Worm (Caenorhabditis elegans) whole organism, early embryonic: ENCODE results near the gene C06C3.4.

Experiments used
- B0310.2 ChIP-seq: sonication (generic microtip); optimal IDR thresholded peaks from 2 replicates; lab custom pipeline; 2016; ENCODE audit warnings: mild to moderate bottlenecking, missing genetic modification characterization, missing compliant biosample characterization
- F13C5.2 ChIP-seq: sonication (generic microtip); optimal IDR thresholded peaks from 2 replicates; lab custom pipeline; 2017; ENCODE audit warnings: mild to moderate bottlenecking, missing genetic modification characterization, inconsistent platforms, missing compliant biosample characterization
- aly-1 ChIP-seq: sonication (generic microtip); optimal IDR thresholded peaks from 2 replicates; lab custom pipeline; 2016; ENCODE audit warnings: missing genetic modification characterization, missing compliant biosample characterization
- ama-1 ChIP-seq: fragments of 150-350 bp; optimal IDR thresholded peaks from 2 replicates; lab custom pipeline; 2014
- ceh-13 ChIP-seq: fragments of 200-800 bp; sonication (Bioruptor generic); optimal IDR thresholded peaks from 2 replicates; lab custom pipeline; 2018; ENCODE audit warnings: mild to moderate bottlenecking, missing genetic modification characterization, missing compliant biosample characterization
- ceh-36 ChIP-seq: sonication (generic microtip); optimal IDR thresholded peaks from 2 replicates; lab custom pipeline; 2016; ENCODE audit warnings: missing genetic modification characterization, inconsistent platforms, missing compliant biosample characterization
- ets-7 ChIP-seq: sonication (generic microtip); optimal IDR thresholded peaks from 2 replicates; lab custom pipeline; 2016; ENCODE audit warnings: missing genotype, missing genetic modification characterization, missing compliant biosample characterization
- flt-1 ChIP-seq: fragments of 200-800 bp; sonication (Bioruptor generic); IDR thresholded peaks from 2 replicates; pipeline ENCODE4 v1.3.6; 2022; ENCODE audit warnings: missing genetic modification characterization, missing compliant biosample characterization
- hmbx-1 ChIP-seq: sonication (generic microtip); optimal IDR thresholded peaks from 2 replicates; lab custom pipeline; 2016; ENCODE audit warnings: mild to moderate bottlenecking, missing genetic modification characterization, missing compliant biosample characterization
- hmg-4 ChIP-seq: fragments of 200-800 bp; sonication (Bioruptor generic); optimal IDR thresholded peaks from 2 replicates; lab custom pipeline; 2018; ENCODE audit warnings: mild to moderate bottlenecking, missing genetic modification characterization, missing compliant biosample characterization
- hnd-1 ChIP-seq: sonication (generic microtip); optimal IDR thresholded peaks from 2 replicates; lab custom pipeline; 2016; ENCODE audit warnings: missing genetic modification characterization, missing compliant biosample characterization
- pes-1 ChIP-seq: fragments of 200-800 bp; sonication (Bioruptor generic); IDR thresholded peaks from 2 replicates; pipeline ENCODE4 v1.3.6; 2022; ENCODE audit warnings: missing genetic modification reagents, missing genetic modification characterization, missing compliant biosample characterization
- scrt-1 ChIP-seq: fragments of 200-800 bp; sonication (Bioruptor generic); IDR thresholded peaks from 2 replicates; pipeline ENCODE4 v1.3.6; 2022; ENCODE audit warnings: missing genetic modification characterization, missing compliant biosample characterization
- sea-1 ChIP-seq: fragments of 200-800 bp; sonication (Bioruptor generic); conservative IDR thresholded peaks from 2 replicates; pipeline ENCODE4 v1.3.6; 2022; ENCODE audit warnings: missing genetic modification characterization, missing compliant biosample characterization
- tbx-11 ChIP-seq: fragments of 200-800 bp; sonication (Bioruptor generic); IDR thresholded peaks from 2 replicates; pipeline ENCODE4 v1.3.6; 2022; ENCODE audit warnings: missing genetic modification characterization, missing compliant biosample characterization
- tbx-37 ChIP-seq: fragments of 200-800 bp; sonication (Bioruptor generic); conservative IDR thresholded peaks from 2 replicates; pipeline ENCODE4 v1.3.6; 2022; ENCODE audit warnings: missing genetic modification reagents, missing genetic modification characterization, missing compliant biosample characterization
- tra-4 ChIP-seq: sonication (generic microtip); optimal IDR thresholded peaks from 2 replicates; lab custom pipeline; 2017; ENCODE audit warnings: missing genetic modification characterization, missing compliant biosample characterization

The C06C3.4 gene

DNA sequence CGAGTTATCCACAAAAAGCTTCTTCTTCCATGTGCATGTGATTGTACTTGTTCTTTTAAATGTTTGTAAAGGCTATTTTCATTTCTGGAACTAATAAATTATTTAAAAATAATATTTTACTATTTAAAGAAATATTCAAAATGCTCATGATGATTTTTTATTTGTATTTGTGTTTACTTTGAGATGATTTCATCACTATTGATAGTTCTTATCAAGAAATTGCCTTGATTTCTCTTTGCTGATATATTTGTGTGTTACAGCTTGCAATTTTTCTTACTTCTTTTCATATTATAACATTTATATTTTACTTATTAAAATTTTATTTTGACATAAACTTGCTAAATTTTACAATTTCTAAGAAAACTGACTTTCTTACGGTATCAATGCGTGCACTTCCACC, 5.1 kb downstream of the C06C3.4 start:
- TF ChIP-seq ets-7 (tag; lab: Kevin White, UChicago) (no peak), hmg-4 (GFP tag; lab: Kevin White, UChicago) (no peak), tbx-11 (GFP tag; lab: Robert Waterston, UW) (no peak)

DNA sequence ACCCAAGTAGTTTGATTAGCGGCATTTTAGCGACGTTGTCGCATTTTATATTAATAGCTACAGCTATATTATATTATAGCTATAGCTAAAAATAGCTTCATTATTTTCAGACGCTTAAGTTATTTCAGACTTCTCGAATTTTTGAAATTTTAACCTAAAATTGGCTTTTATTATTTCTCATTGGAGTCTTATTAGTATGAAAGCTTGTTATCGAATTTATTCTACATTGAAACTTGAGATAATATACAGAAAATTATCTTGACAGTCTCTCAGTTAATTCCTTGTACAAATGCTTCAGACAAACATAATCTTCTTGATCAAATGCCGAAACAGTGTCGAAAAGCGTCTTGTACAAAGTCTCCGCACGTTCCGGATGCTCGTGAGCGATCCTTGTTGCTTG, 6.7 kb downstream of the C06C3.4 start, which contains the start of gene srh-48:
TSS of gene srh-48 (plus strand) at position 301 of the 400 bp plus-strand sequence.
- TF ChIP-seq tra-4 (tag; lab: Kevin White, UChicago): no peak
- TF ChIP-seq ama-1 (lab: Kevin White, UChicago): no peak
- no peak for TF ChIP-seq ceh-36 (tag; lab: Kevin White, UChicago)
- no peak for TF ChIP-seq F13C5.2
- no peak for TF ChIP-seq aly-1 (tag; lab: Kevin White, UChicago)
- no peak for TF ChIP-seq pes-1 (GFP tag; lab: Robert Waterston, UW)
- TF ChIP-seq sea-1 (GFP tag; lab: Robert Waterston, UW): no peak
- TF ChIP-seq ets-7 (tag; lab: Kevin White, UChicago): no peak
- TF ChIP-seq tbx-37 (GFP tag; lab: Robert Waterston, UW): no peak
- TF ChIP-seq B0310.2 (tag; lab: Kevin White, UChicago): no peak

DNA sequence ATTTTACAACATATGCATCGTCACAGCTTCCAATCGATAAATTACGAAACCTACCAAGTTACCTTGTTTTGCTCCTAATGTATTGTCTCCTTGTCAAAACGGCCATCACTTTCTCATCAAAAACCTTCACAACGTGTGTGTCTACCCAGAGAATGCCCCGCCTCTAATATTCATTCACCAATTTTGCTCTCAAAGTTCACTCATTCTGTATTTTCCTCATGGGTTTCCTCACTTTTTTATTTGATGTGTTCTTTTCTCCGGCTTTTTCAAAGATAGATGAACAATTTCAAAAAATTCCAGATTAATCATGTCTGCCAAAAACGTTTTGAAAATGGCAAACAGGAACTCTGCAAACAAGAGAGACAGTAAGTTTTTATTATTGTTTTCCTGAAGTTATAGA, 12.2 kb downstream of the C06C3.4 start, which contains the start of gene C06C3.7:
TSS of gene C06C3.7 (plus strand) at position 301 of the 400 bp plus-strand sequence.
- no peak for TF ChIP-seq tbx-37 (GFP tag; lab: Robert Waterston, UW)
- no peak for TF ChIP-seq hmg-4 (GFP tag; lab: Kevin White, UChicago)
- TF ChIP-seq hmbx-1 (tag; lab: Kevin White, UChicago): no peak
- TF ChIP-seq ets-7 (tag; lab: Kevin White, UChicago): no peak
- TF ChIP-seq ceh-36 (tag; lab: Kevin White, UChicago): no peak
- no peak for TF ChIP-seq B0310.2 (tag; lab: Kevin White, UChicago)
- TF ChIP-seq tra-4 (tag; lab: Kevin White, UChicago): no peak
- TF ChIP-seq ama-1 (lab: Kevin White, UChicago): no peak
- TF ChIP-seq scrt-1: no peak
- no peak for TF ChIP-seq F13C5.2
- TF ChIP-seq hnd-1 (tag; lab: Kevin White, UChicago): no peak
- TF ChIP-seq sea-1 (GFP tag; lab: Robert Waterston, UW): no peak
- TF ChIP-seq ceh-13 (GFP tag; lab: Kevin White, UChicago): no peak
- no peak for TF ChIP-seq tbx-11 (GFP tag; lab: Robert Waterston, UW)
- TF ChIP-seq pes-1 (GFP tag; lab: Robert Waterston, UW): no peak
- no peak for TF ChIP-seq flt-1 (GFP tag; lab: Robert Waterston, UW)

DNA sequence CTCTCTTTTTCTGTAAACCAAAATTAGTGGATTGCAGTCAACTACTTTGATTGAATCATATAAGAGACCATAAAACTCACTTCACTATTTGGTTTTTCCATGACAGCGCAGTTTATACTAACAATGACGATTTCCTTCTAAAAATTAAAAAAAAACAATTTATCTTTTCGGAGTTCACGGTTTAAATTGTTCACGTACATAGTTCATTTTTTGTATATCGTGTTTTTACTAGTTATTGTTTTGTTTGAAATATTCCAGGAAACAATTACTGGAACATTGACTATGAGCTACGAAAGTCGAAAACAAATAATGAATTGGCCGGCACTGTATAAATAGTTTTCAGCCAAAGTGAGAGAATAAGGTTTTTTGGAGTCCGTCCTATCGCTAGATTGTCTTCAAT, 19.6 kb downstream of the C06C3.4 start, which contains the start of gene lido-17:
TSS of gene lido-17 (minus strand) at position 101 of the 400 bp plus-strand sequence.
- TF ChIP-seq ceh-13 (GFP tag; lab: Kevin White, UChicago): no peak
- TF ChIP-seq hmbx-1 (tag; lab: Kevin White, UChicago): no peak
- no peak for TF ChIP-seq hmg-4 (GFP tag; lab: Kevin White, UChicago)
- TF ChIP-seq ceh-36 (tag; lab: Kevin White, UChicago): no peak
- no peak for TF ChIP-seq tra-4 (tag; lab: Kevin White, UChicago)
- TF ChIP-seq hnd-1 (tag; lab: Kevin White, UChicago): no peak
- TF ChIP-seq aly-1 (tag; lab: Kevin White, UChicago): no peak
- TF ChIP-seq sea-1 (GFP tag; lab: Robert Waterston, UW): no peak
- no peak for TF ChIP-seq flt-1 (GFP tag; lab: Robert Waterston, UW)
- TF ChIP-seq F13C5.2: no peak
- no peak for TF ChIP-seq tbx-11 (GFP tag; lab: Robert Waterston, UW)
- no peak for TF ChIP-seq ets-7 (tag; lab: Kevin White, UChicago)
- TF ChIP-seq scrt-1: no peak
- no peak for TF ChIP-seq ama-1 (lab: Kevin White, UChicago)

DNA sequence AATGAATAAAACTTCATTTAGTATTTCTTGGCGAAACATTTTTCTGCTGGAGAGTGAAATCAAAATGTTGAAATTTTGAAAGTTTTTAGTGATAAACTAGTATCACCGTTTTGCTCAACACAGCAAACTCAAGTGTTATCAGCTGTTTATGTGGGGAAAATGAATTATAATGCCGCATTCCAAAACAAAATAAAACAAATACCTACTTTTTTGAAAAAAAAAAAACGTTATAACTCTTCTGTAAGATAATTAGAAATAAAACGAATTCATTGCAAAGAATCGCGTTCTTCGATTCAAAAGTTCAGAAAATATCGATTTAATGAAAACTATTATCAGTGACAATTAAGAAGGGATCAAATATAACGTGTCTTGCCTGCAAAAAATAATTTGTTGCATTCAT, 24.4 kb downstream of the C06C3.4 start, which contains the start of gene Y51B9A.9:
TSS of gene Y51B9A.9 (minus strand) at position 101 of the 400 bp plus-strand sequence.
- TF ChIP-seq F13C5.2: no peak
- no peak for TF ChIP-seq ceh-13 (GFP tag; lab: Kevin White, UChicago)
- TF ChIP-seq hnd-1 (tag; lab: Kevin White, UChicago): no peak
- no peak for TF ChIP-seq tra-4 (tag; lab: Kevin White, UChicago)
- TF ChIP-seq pes-1 (GFP tag; lab: Robert Waterston, UW): no peak
- no peak for TF ChIP-seq ceh-36 (tag; lab: Kevin White, UChicago)
- no peak for TF ChIP-seq ama-1 (lab: Kevin White, UChicago)
- TF ChIP-seq flt-1 (GFP tag; lab: Robert Waterston, UW): no peak
- no peak for TF ChIP-seq hmg-4 (GFP tag; lab: Kevin White, UChicago)
- TF ChIP-seq ets-7 (tag; lab: Kevin White, UChicago): no peak
- no peak for TF ChIP-seq tbx-11 (GFP tag; lab: Robert Waterston, UW)
- no peak for TF ChIP-seq B0310.2 (tag; lab: Kevin White, UChicago)
- no peak for TF ChIP-seq tbx-37 (GFP tag; lab: Robert Waterston, UW)
- TF ChIP-seq hmbx-1 (tag; lab: Kevin White, UChicago): no peak
- no peak for TF ChIP-seq scrt-1
- no peak for TF ChIP-seq sea-1 (GFP tag; lab: Robert Waterston, UW)
- no peak for TF ChIP-seq aly-1 (tag; lab: Kevin White, UChicago)

DNA sequence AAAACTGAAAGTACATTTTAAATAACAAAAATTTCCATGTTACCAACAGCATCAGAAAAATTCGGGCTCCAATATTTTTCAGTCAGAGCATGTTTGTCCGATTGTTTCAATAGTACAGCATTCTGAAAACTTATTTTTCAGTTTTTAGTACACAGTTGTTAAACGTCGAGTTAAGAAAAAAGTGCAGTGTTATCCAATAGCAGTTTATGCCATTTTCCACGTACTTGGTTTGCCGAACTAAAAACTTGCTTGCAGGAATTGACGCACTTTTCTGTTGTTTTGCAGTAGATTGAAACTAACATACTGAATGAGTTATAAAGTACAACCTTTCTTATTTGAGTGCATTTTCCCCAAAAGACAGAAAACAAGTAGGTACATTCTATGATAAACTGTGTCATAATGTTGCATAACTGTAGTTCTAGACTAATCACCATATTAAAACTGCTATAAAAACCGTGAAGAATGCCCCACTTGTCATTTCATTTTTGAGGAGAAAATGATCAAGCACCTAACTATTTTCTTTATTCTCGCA, 25.3 kb downstream of the C06C3.4 start, which contains the start of the genes Y51B9A.14 and Y51B9A.8:
TSS of gene Y51B9A.14 (minus strand) at position 101 of the 532 bp plus-strand sequence.
TSS of gene Y51B9A.8 (plus strand) at position 482 of the 532 bp plus-strand sequence.
- TF ChIP-seq ets-7 (tag; lab: Kevin White, UChicago) (no peak), pes-1 (GFP tag; lab: Robert Waterston, UW) (no peak)

DNA sequence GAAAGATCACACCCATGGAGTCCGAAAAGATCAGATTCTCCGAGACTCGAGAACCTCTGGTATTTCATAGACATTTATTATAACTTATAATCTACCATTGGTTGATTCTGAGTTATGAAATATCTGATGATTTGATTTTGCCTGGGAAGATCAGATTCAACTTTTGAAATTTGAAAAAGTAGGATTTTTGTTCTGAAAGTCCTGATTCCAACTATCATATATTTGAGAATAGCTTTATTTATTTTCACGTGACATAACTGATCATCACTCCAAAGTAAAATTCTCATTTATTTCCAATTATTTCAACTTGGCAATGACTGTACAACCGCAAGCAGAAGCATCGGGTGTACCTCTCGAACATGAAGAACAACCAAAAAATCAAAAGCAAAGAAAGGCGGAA, 26.7 kb downstream of the C06C3.4 start, which contains the start of gene Y51B9A.7:
TSS of gene Y51B9A.7 (plus strand) at position 301 of the 400 bp plus-strand sequence.
- TF ChIP-seq ceh-13 (GFP tag; lab: Kevin White, UChicago) (no peak), tbx-11 (GFP tag; lab: Robert Waterston, UW) (no peak), flt-1 (GFP tag; lab: Robert Waterston, UW) (no peak), B0310.2 (tag; lab: Kevin White, UChicago) (no peak), pes-1 (GFP tag; lab: Robert Waterston, UW) (no peak)
